Fruit fly (Drosophila melanogaster): ENCODE measurements around the gene BoYb.

The BoYb gene

dm6 chr3L:22871030-22871844 lies 30.5 kb upstream of the BoYb start (continued):
- TF ChIP-seq CG8478 (optimal IDR thresholded peaks at IDR 0.05), result peak; percentile 51
- peak; percentile 6 for TF ChIP-seq CG7928 (GFP tag; optimal IDR thresholded peaks at IDR 0.05)
- TF ChIP-seq CG15269 (tag; optimal IDR thresholded peaks at IDR 0.05), result no peak
- no peak for TF ChIP-seq CG6683 (GFP tag; optimal IDR thresholded peaks at IDR 0.05)
- TF ChIP-seq CG4328 (GFP tag; optimal IDR thresholded peaks at IDR 0.05), result no peak
- TF ChIP-seq B-H1 (GFP tag; IDR thresholded peaks at IDR 0.05), result no peak
- TF ChIP-seq CoRest (tag; optimal IDR thresholded peaks at IDR 0.05), result no peak
- TF ChIP-seq CG1602 (GFP tag; optimal IDR thresholded peaks at IDR 0.05), result no peak
- no peak for TF ChIP-seq Kr (GFP tag; optimal IDR thresholded peaks at IDR 0.05)
- TF ChIP-seq CG7963 (GFP tag; IDR thresholded peaks at IDR 0.05; ENCODE audit: partially characterized antibody), result peak; percentile 61; the same call in 1 of the 3 replicates
- TF ChIP-seq nerfin-2 (GFP tag; IDR thresholded peaks at IDR 0.05; ENCODE audit: partially characterized antibody), result peak; percentile 71
- no peak for TF ChIP-seq wor (GFP tag; IDR thresholded peaks at IDR 0.05)
- no peak for TF ChIP-seq Optix (GFP tag; IDR thresholded peaks at IDR 0.05)
- TF ChIP-seq p53 (GFP tag; optimal IDR thresholded peaks at IDR 0.05), result no peak
- TF ChIP-seq row (GFP tag; IDR thresholded peaks at IDR 0.05), result peak; percentile 60
- TF ChIP-seq Dbx (GFP tag; IDR thresholded peaks at IDR 0.05), result no peak
- TF ChIP-seq bowl (GFP tag; IDR thresholded peaks at IDR 0.05), result no peak
- no peak for TF ChIP-seq caup (GFP tag; optimal IDR thresholded peaks at IDR 0.05; ENCODE audit: severe bottlenecking)
- TF ChIP-seq Oaz (GFP tag; IDR thresholded peaks at IDR 0.05), result no peak
- no peak for TF ChIP-seq Chrac-16 (GFP tag; optimal IDR thresholded peaks at IDR 0.05)
- TF ChIP-seq pros (GFP tag; optimal IDR thresholded peaks at IDR 0.05), result no peak
- TF ChIP-seq CG30431 (GFP tag; optimal IDR thresholded peaks at IDR 0.05), result no peak
- no peak for TF ChIP-seq CG4707 (GFP tag; optimal IDR thresholded peaks at IDR 0.05)
- TF ChIP-seq Bteb2 (GFP tag; optimal IDR thresholded peaks at IDR 0.05), result no peak
- TF ChIP-seq pnt (GFP tag; optimal IDR thresholded peaks at IDR 0.05), result no peak
- no peak for TF ChIP-seq odd (GFP tag; optimal IDR thresholded peaks at IDR 0.05)
- TF ChIP-seq CG17186 (GFP tag; optimal IDR thresholded peaks at IDR 0.05), result no peak
- TF ChIP-seq CG18262 (tag; optimal IDR thresholded peaks at IDR 0.05), result no peak
- TF ChIP-seq pita (GFP tag; optimal IDR thresholded peaks at IDR 0.05), result no peak
- no peak for TF ChIP-seq hkb (optimal IDR thresholded peaks at IDR 0.05)
- no peak for TF ChIP-seq hkb (GFP tag; IDR thresholded peaks at IDR 0.05)
- TF ChIP-seq CG12219 (GFP tag; optimal IDR thresholded peaks at IDR 0.05), result no peak
- TF ChIP-seq eyg (GFP tag; optimal IDR thresholded peaks at IDR 0.05), result no peak
- no peak for TF ChIP-seq CG10979 (tag; optimal IDR thresholded peaks at IDR 0.05)
- peak; percentile 4 for TF ChIP-seq CG9817 (tag; optimal IDR thresholded peaks at IDR 0.05)
- TF ChIP-seq HLH54F (GFP tag; optimal IDR thresholded peaks at IDR 0.05), result peak; percentile 38
- no peak for TF ChIP-seq Stat92E (GFP tag; optimal IDR thresholded peaks at IDR 0.05)
- no peak for TF ChIP-seq zfh1 (GFP tag; IDR thresholded peaks at IDR 0.05)
- no peak for TF ChIP-seq CG3163 (GFP tag; optimal IDR thresholded peaks at IDR 0.05)
- TF ChIP-seq CG12744 (GFP tag; optimal IDR thresholded peaks at IDR 0.05), result no peak
- TF ChIP-seq TFAM (GFP tag; optimal IDR thresholded peaks at IDR 0.05), result no peak
- TF ChIP-seq CG10209 (GFP tag; optimal IDR thresholded peaks at IDR 0.05), result no peak
- TF ChIP-seq Bgb (GFP tag; IDR thresholded peaks at IDR 0.05; ENCODE audit: partially characterized antibody), result peak; percentile 65
- no peak for TF ChIP-seq Camta (GFP tag; optimal IDR thresholded peaks at IDR 0.05)
- TF ChIP-seq pan (optimal IDR thresholded peaks at IDR 0.05), result no peak
- peak in 1 of 2 experiments; percentile 37 for TF ChIP-seq pan (GFP tag; optimal IDR thresholded peaks at IDR 0.05 in 1 of 2, IDR thresholded peaks at IDR 0.05 in 1 of 2)
- no peak for TF ChIP-seq lilli (GFP tag; optimal IDR thresholded peaks at IDR 0.05)
- TF ChIP-seq Dfd (GFP tag; optimal IDR thresholded peaks at IDR 0.05), result no peak
- TF ChIP-seq hbn (GFP tag; IDR thresholded peaks at IDR 0.05; ENCODE audit: partially characterized antibody), result peak; percentile 37
- no peak for TF ChIP-seq E2f2 (GFP tag; IDR thresholded peaks at IDR 0.05)

Data from whole organism, embryonic.